Fruit fly (Drosophila melanogaster) Kc167 (cell line): ENCODE results near the gene Obp99c.

Experiments
- Myc ChIP-seq: fragments of >200 bp; optimal IDR thresholded peaks from 2 replicates; lab custom pipeline; 2017; ENCODE audit warnings: missing external identifiers
- Sin3A ChIP-seq: fragments of >200 bp; optimal IDR thresholded peaks from 2 replicates; lab custom pipeline; 2018; ENCODE audit warnings: missing external identifiers
- h ChIP-seq: fragments of >200 bp; optimal IDR thresholded peaks from 3 replicates; lab custom pipeline; 2018; ENCODE audit warnings: missing external identifiers
- insv ChIP-seq: fragments of >200 bp; optimal IDR thresholded peaks from 3 replicates; lab custom pipeline; 2018; ENCODE audit warnings: missing external identifiers
- ttk ChIP-seq: sonication (Bioruptor generic); optimal IDR thresholded peaks from 2 replicates; lab custom pipeline; 2017; ENCODE audit warnings: missing external identifiers

dm6 chr3R:29711434-29711833 is 22.3 kb upstream of the Obp99c start:
- TF ChIP-seq ttk = no peak
- TF ChIP-seq Myc (lab: Kevin White, UChicago) = no peak
- no peak for TF ChIP-seq Sin3A (lab: Kevin White, UChicago)
- TF ChIP-seq insv (lab: Kevin White, UChicago) = no peak
- TF ChIP-seq h (lab: Kevin White, UChicago) = no peak
